Worm (Caenorhabditis elegans) whole organism, L4 larva: ENCODE results near the gene srg-27.

Source experiments
- F49E8.2 ChIP-seq: sonication (generic microtip); optimal IDR thresholded peaks from 2 replicates; lab custom pipeline; 2016; ENCODE audit warnings: missing compliant biosample characterization, mild to moderate bottlenecking, missing genetic modification characterization, borderline replicate concordance
- lin-39 ChIP-seq: fragments of 150-350 bp; optimal IDR thresholded peaks from 2 replicates; lab custom pipeline; 2014; ENCODE audit warnings: missing biosample characterization, missing genetic modification reagents, missing genetic modification characterization
- nhr-11 ChIP-seq: fragments of 150-350 bp; optimal IDR thresholded peaks from 2 replicates; lab custom pipeline; 2014; ENCODE audit warnings: missing biosample characterization, missing genetic modification characterization
- sdz-12 ChIP-seq: fragments of 200-800 bp; sonication (Bioruptor generic); optimal IDR thresholded peaks from 2 replicates; lab custom pipeline; 2018; ENCODE audit warnings: mild to moderate bottlenecking, missing genetic modification characterization, missing compliant biosample characterization
- set-16 ChIP-seq: fragments of 200-800 bp; sonication (Bioruptor generic); IDR thresholded peaks from 2 replicates; pipeline ENCODE4 v1.3.6; 2022; ENCODE audit warnings: missing genetic modification reagents, missing genetic modification characterization, missing compliant biosample characterization
- skn-1 ChIP-seq: fragments of 150-350 bp; optimal IDR thresholded peaks from 2 replicates; lab custom pipeline; 2014; ENCODE audit warnings: missing biosample characterization, missing genetic modification characterization
- zag-1 ChIP-seq: fragments of 150-350 bp; optimal IDR thresholded peaks from 2 replicates; lab custom pipeline; 2014; ENCODE audit warnings: missing biosample characterization, missing genetic modification characterization

- TF ChIP-seq zag-1 (tag; lab: Kevin White, UChicago) (no peak), skn-1 (tag; lab: Kevin White, UChicago) (no peak), lin-39 (tag; lab: Kevin White, UChicago) (no peak), sdz-12 (GFP tag; lab: Kevin White, UChicago) (no peak), set-16 (no peak), nhr-11 (tag; lab: Kevin White, UChicago) (no peak), F49E8.2 (tag; lab: Kevin White, UChicago) (no peak)
Measured at ce11 chrV:5358772-5359171, 19.2 kb downstream of the srg-27 start, which contains the start of gene nhr-216.
